Worm (Caenorhabditis elegans) whole organism, mixed stage, embryonic: ENCODE results near the gene Y41C4A.8.

Experiments used
- M03D4.4 ChIP-seq: sonication (generic microtip); optimal IDR thresholded peaks from 2 replicates; lab custom pipeline; 2017; ENCODE audit warnings: mild to moderate bottlenecking, missing genetic modification characterization, missing compliant biosample characterization
- ceh-83 ChIP-seq: fragments of 200-800 bp; sonication (Bioruptor generic); optimal IDR thresholded peaks from 2 replicates; lab custom pipeline; 2018; ENCODE audit warnings: mild to moderate bottlenecking, missing genetic modification characterization, missing compliant biosample characterization
- lin-32 ChIP-seq: fragments of 200-800 bp; sonication (Bioruptor generic); optimal IDR thresholded peaks from 2 replicates; lab custom pipeline; 2018; ENCODE audit warnings: mild to moderate bottlenecking, missing genetic modification characterization, missing compliant biosample characterization
- nhr-76 ChIP-seq: sonication (generic microtip); optimal IDR thresholded peaks from 2 replicates; lab custom pipeline; 2017; ENCODE audit warnings: missing biosample characterization, missing genetic modification characterization
- ztf-11 ChIP-seq: fragments of 150-350 bp; optimal IDR thresholded peaks from 2 replicates; lab custom pipeline; 2014; ENCODE audit warnings: missing biosample characterization, missing genetic modification characterization

ce11 chrIII:11701863-11702262 lies 6.8 kb downstream of the Y41C4A.8 start:
- no peak for TF ChIP-seq ceh-83
- TF ChIP-seq ztf-11, result no peak
- TF ChIP-seq nhr-76 (tag; lab: Kevin White, UChicago), result no peak
- no peak for TF ChIP-seq M03D4.4 (tag; lab: Kevin White, UChicago)
- TF ChIP-seq lin-32 (GFP tag; lab: Kevin White, UChicago), result no peak
